Fruit fly (Drosophila melanogaster) whole organism: ENCODE measurements around the gene E2f2.
A peak's percentile ranks its signal among the peaks of the same experiment; 100 is the strongest.

ENCODE experiments used
- CG8478 ChIP-seq: fragments of >200 bp; optimal IDR thresholded peaks from 2 replicates; lab custom pipeline; 2018; ENCODE audit warnings: inconsistent platforms
- Dll ChIP-seq: fragments of >200 bp; optimal IDR thresholded peaks from 2 replicates; lab custom pipeline; 2017
- EcR ChIP-seq, 2 experiments: fragments of >200 bp; optimal IDR thresholded peaks; 2 replicates each; lab custom pipeline; 2017; ENCODE audit warnings: missing biosample characterization in 2 of 2, missing genetic modification characterization in 2 of 2, missing genetic modification reagents in 2 of 2
- pan ChIP-seq: fragments of >200 bp; optimal IDR thresholded peaks from 2 replicates; lab custom pipeline; 2017
- psq ChIP-seq: fragments of >200 bp; optimal IDR thresholded peaks from 2 replicates; lab custom pipeline; 2017
- usp ChIP-seq: fragments of >200 bp; optimal IDR thresholded peaks from 2 replicates; lab custom pipeline; 2017; ENCODE audit warnings: missing biosample characterization, missing genetic modification characterization, mixed read lengths

Gene E2f2

DNA sequence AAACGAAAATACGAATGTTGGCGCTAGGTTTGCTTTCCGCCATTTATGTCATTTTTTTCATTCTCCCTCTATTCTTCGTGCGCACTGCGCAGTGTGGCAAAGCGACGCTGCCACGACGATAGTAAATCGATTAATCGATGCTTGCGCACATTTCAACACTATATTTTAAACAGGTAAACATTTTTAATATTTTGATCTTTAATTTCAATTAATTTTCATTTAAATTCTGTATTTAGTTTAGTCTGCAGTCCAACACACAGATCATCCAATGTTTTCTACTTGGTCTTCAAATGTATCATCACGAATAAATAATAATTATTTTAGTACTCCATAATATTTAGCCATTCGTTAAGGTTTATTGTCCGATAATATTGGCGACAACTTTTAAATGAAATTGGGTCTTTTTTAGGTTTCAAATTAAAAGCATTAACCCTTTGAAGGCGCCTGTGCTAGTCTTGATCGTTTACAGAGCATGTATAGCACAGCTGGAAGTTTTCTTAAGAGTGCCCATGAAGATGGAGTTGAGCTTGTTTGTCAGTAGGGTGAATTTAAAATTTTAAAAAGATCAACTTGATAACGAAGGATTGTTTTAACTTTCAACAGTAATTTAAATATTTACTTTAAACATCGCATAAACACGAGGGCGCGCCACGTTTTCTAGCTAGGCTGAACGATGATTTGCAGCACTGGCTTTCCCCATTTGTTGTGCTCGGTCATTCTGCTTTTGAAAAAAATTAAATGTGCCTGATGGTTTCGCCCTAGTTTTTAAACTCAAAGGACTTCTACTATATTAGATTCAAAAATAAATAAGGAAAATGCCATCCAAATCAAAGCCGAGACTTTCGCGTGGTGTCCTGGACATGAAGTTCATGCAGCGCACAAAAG lies at the start of gene E2f2, which contains the start of gene Mpp6:
E2f2 (minus strand) TSS at position 594 of the 885 bp plus-strand sequence.
Mpp6 (plus strand) TSS at position 133 of the 885 bp plus-strand sequence.
- TF ChIP-seq psq (lab: Kevin White, UChicago) (peak; percentile 40), CG8478 (lab: Kevin White, UChicago) (no peak), pan (lab: Kevin White, UChicago) (no peak), usp (GFP tag; lab: Kevin White, UChicago) (no peak)

DNA sequence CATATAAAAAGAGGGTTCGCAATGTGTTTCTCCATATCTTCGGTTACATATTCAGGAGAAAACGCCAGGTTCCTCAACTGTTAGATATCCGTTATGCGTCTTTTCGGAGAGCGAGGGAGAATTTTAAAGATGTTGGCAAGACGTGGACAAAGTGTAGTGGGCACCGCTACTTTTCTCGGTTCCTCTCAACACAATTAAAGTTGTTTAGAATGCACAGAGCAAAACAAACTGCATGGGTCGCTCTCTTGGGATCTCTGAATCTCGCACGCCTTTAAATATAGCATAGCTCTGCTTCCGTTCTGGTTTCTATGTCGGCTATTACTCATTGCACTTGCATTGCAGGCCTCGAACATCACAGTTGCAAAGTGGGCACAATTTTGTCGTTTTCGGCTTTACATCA lies 49.6 kb upstream of the E2f2 start, which contains the start of gene clumsy:
clumsy (plus strand) TSS at position 301 of the 400 bp plus-strand sequence.
- no peak for TF ChIP-seq CG8478 (lab: Kevin White, UChicago)
- no peak for TF ChIP-seq EcR (GFP tag; optimal IDR thresholded peaks at IDR 0.05; lab: Kevin White, UChicago)
- no peak for TF ChIP-seq psq (lab: Kevin White, UChicago)

DNA sequence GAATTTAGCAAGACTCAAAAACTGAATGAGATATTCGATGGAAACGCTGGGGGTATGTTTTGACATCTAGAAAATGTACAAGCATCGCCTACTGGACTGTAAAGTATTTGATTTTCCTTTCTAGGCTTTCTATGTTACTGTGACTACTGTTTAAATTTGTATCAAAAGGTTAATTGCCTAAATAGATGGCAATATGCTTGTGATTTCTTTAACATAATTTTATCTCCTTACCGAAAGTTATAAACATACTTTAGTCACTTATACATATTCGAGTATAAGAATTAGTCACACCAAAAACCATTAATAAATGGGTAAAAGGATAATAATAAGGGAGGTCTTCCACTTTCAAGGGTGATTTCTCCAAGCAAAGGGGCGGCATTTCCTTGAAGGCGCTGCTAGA lies 46.2 kb upstream of the E2f2 start, which contains the start of gene CG31988:
CG31988 (minus strand) TSS at position 101 of the 400 bp plus-strand sequence.
- TF ChIP-seq usp (GFP tag; lab: Kevin White, UChicago): no peak
- no peak for TF ChIP-seq CG8478 (lab: Kevin White, UChicago)
- TF ChIP-seq Dll (lab: Kevin White, UChicago): no peak
- no peak for TF ChIP-seq pan (lab: Kevin White, UChicago)
- no peak for TF ChIP-seq psq (lab: Kevin White, UChicago)
- TF ChIP-seq EcR (GFP tag; optimal IDR thresholded peaks at IDR 0.05; lab: Kevin White, UChicago): no peak

- TF ChIP-seq usp (GFP tag; lab: Kevin White, UChicago) (no peak), CG8478 (lab: Kevin White, UChicago) (no peak), psq (lab: Kevin White, UChicago) (no peak), pan (lab: Kevin White, UChicago) (no peak), Dll (lab: Kevin White, UChicago) (no peak), EcR (GFP tag; optimal IDR thresholded peaks at IDR 0.05; lab: Kevin White, UChicago) (no peak)
These were observed 43.7 kb upstream of the E2f2 start, which contains the start of gene CG31624 for dm6 chr2L:21200275-21200674. Gene CG31624, minus strand, starts transcription at chr2L:21200375.

dm6 chr2L:21198633-21199264 lies 42.2 kb upstream of the E2f2 start, which contains the start of gene Ret:
Gene Ret, minus strand, starts transcription at chr2L:21198762.
- TF ChIP-seq EcR (GFP tag; optimal IDR thresholded peaks at IDR 0.05; lab: Kevin White, UChicago) (no peak), psq (lab: Kevin White, UChicago) (no peak), CG8478 (lab: Kevin White, UChicago) (no peak), usp (GFP tag; lab: Kevin White, UChicago) (no peak), Dll (lab: Kevin White, UChicago) (no peak), pan (lab: Kevin White, UChicago) (no peak)

DNA sequence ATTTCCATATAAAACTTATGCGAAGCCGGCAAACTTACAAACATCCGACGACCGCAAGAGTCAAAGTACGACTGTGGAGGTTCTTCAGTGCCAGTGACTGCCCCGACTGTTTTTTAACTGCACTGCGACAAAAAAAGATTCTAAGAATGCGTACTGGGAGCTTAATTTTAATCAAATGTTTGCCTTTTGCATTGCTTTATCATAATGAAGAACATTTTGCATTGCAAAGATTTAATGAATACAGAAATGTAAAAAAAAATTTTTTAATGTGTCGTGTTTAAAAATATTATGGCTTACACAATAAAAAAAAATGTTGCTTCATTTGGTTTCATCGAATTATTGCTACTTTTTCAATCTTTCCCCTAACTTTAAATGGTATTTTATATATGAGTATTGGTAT lies 40.6 kb upstream of the E2f2 start:
- TF ChIP-seq usp (GFP tag; lab: Kevin White, UChicago) (no peak), psq (lab: Kevin White, UChicago) (no peak), EcR (GFP tag; optimal IDR thresholded peaks at IDR 0.05; lab: Kevin White, UChicago) (no peak), pan (lab: Kevin White, UChicago) (no peak), Dll (lab: Kevin White, UChicago) (no peak), CG8478 (lab: Kevin White, UChicago) (no peak)

DNA sequence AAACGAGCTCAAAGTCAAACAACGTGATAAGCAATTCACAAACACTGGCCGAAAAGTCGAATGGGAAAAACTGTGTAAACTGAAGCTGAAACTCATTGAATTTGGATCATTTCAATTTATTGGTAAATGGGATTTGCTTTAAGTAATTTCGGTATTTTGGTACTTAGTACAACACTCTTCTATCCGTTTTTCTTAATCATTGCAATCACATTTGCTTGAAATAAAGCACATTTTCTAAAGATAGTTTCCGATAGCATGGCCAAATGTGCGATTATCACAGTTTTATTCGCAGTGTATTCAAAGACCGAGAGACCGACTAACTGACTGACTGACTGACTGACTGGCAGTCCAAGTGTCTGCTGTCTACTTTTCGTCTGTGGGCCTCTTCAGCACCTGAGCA lies 40.0 kb upstream of the E2f2 start:
- TF ChIP-seq psq (lab: Kevin White, UChicago): no peak
- no peak for TF ChIP-seq Dll (lab: Kevin White, UChicago)
- no peak for TF ChIP-seq usp (GFP tag; lab: Kevin White, UChicago)
- TF ChIP-seq pan (lab: Kevin White, UChicago): no peak
- no peak for TF ChIP-seq EcR (GFP tag; optimal IDR thresholded peaks at IDR 0.05; lab: Kevin White, UChicago)
- TF ChIP-seq CG8478 (lab: Kevin White, UChicago): no peak

- TF ChIP-seq usp (GFP tag; lab: Kevin White, UChicago) (no peak), Dll (lab: Kevin White, UChicago) (no peak), pan (lab: Kevin White, UChicago) (no peak), EcR (GFP tag; optimal IDR thresholded peaks at IDR 0.05; lab: Kevin White, UChicago) (no peak), psq (lab: Kevin White, UChicago) (no peak), CG8478 (lab: Kevin White, UChicago) (no peak)
These were observed 38.8 kb upstream of the E2f2 start for dm6 chr2L:21195331-21195730.

DNA sequence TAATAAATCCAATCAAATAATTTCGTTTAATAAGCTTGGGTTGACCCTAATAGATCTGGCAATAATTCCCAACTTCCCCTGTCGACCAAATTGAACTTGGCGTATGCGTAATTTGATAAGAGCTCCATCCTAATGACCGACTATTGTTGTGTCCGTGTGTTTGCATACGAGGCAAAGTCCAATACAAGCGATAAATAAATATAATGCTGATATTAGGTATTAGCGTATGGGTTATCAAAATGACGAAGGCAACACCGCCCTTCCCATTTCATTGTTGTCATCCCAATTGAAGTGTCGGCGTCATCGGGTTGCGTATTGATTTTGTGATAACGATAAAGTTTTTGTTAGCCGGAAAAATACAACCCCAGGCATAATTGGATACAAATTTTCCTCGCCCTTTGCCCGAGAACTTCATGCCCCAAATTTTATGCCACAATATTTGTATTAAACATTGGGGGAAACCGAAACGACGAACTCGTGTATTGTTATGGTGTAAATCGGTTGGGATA lies 32.8 kb upstream of the E2f2 start:
- no peak for TF ChIP-seq Dll (lab: Kevin White, UChicago)
- no peak for TF ChIP-seq CG8478 (lab: Kevin White, UChicago)
- no peak for TF ChIP-seq usp (GFP tag; lab: Kevin White, UChicago)
- TF ChIP-seq EcR (GFP tag; optimal IDR thresholded peaks at IDR 0.05; lab: Kevin White, UChicago): no peak
- TF ChIP-seq psq (lab: Kevin White, UChicago): no peak
- TF ChIP-seq pan (lab: Kevin White, UChicago): no peak

DNA sequence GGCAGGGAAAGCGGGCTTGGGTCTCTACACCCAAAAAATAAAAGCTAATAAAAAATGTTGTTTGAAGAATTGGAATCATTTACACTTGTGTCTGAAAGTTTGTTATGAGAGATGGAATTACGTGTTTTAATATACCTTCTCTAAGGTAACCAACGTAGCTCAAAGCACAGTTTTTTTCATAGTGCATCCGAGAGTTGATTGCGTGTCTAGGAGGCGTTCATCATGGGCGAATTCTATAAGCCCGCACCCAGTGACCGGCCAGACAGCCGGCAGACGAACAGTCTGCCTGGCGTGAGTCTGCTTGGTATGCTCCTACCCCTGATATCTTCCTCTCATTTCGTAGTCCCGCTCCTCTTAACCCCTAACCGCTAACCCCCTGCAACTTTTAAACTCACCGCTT lies 31.2 kb upstream of the E2f2 start:
- TF ChIP-seq Dll (lab: Kevin White, UChicago) (no peak), psq (lab: Kevin White, UChicago) (no peak), EcR (GFP tag; optimal IDR thresholded peaks at IDR 0.05; lab: Kevin White, UChicago) (no peak), CG8478 (lab: Kevin White, UChicago) (no peak)

DNA sequence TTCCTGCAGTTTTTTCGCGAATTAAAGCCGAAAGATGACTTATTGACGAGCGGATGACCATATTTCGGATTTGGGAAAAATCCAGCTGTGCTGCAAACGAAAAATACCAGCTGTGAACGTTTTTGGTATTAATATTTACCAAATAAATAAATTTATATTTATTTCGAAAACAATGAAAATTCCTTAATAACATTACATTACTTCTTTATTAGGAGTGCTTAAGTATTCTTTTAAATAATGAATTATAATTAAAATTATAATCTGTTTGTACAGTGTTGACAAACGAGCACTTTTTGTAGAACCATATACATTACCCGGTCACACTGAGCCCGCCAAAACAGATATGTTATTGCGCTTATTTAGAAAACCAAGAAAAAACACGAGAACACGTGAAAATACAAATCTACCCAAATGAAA lies 23.1 kb upstream of the E2f2 start, which contains the start of the genes bur and Mcm10:
bur (minus strand) TSS at position 69 of the 417 bp plus-strand sequence.
Mcm10 (plus strand) TSS at position 319 of the 417 bp plus-strand sequence.
- TF ChIP-seq Dll (lab: Kevin White, UChicago) (no peak), EcR (GFP tag; optimal IDR thresholded peaks at IDR 0.05; lab: Kevin White, UChicago) (no peak), usp (GFP tag; lab: Kevin White, UChicago) (no peak), psq (lab: Kevin White, UChicago) (no peak), pan (lab: Kevin White, UChicago) (no peak), CG8478 (lab: Kevin White, UChicago) (no peak)
